Worm (Caenorhabditis elegans) whole organism, L2 larva: ENCODE measurements around the gene gsnl-1.

Experiments used
- aly-2 ChIP-seq: fragments of 150-350 bp; optimal IDR thresholded peaks from 2 replicates; lab custom pipeline; 2014; ENCODE audit warnings: missing biosample characterization, missing genetic modification characterization
- fos-1 ChIP-seq: fragments of 150-350 bp; optimal IDR thresholded peaks from 2 replicates; lab custom pipeline; 2014; ENCODE audit warnings: missing biosample characterization, missing genetic modification characterization
- ztf-1 ChIP-seq: fragments of 200-800 bp; sonication (Bioruptor generic); conservative IDR thresholded peaks from 2 replicates; pipeline ENCODE4 v1.3.6; 2022; ENCODE audit warnings: missing genetic modification characterization, missing compliant biosample characterization
- ztf-11 ChIP-seq: sonication (generic microtip); optimal IDR thresholded peaks from 2 replicates; lab custom pipeline; 2017; ENCODE audit warnings: missing biosample characterization, missing genetic modification characterization

DNA sequence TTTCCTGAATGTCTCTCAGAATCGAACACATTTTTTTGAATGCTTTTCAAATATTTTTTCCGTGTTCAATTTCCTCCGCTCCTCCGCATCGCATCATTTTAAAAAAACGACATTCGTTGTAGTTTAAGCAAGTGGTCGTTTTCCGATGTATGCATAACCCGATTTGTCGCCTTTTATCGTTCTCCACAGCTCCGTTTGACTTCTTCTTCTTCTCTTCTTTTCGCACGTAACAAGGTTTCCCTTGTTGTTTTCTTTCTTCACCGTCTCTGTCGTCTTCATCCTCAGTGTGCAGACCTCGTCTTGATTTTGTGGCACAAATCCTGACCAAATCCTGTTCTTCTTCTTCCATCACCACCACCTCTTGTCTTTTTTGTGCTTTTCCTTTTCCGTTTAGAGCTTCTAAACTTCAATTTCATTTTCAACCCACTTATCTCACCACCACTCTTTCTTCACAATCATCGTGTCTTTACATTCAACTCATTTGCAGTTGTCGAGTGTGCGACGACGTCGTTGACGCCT is 13.0 kb upstream of the gsnl-1 start, which contains the start of gene K06A4.2:
- TF ChIP-seq aly-2 (tag; lab: Kevin White, UChicago): no peak
- TF ChIP-seq ztf-11 (tag; lab: Kevin White, UChicago): no peak
- no peak for TF ChIP-seq ztf-1
- no peak for TF ChIP-seq fos-1 (tag; lab: Kevin White, UChicago)
